Worm (Caenorhabditis elegans): ENCODE data around the gene Y57G7A.5.
A peak's percentile ranks its signal among the peaks of the same experiment; 100 is the strongest.

Y57G7A.5 gene

DNA sequence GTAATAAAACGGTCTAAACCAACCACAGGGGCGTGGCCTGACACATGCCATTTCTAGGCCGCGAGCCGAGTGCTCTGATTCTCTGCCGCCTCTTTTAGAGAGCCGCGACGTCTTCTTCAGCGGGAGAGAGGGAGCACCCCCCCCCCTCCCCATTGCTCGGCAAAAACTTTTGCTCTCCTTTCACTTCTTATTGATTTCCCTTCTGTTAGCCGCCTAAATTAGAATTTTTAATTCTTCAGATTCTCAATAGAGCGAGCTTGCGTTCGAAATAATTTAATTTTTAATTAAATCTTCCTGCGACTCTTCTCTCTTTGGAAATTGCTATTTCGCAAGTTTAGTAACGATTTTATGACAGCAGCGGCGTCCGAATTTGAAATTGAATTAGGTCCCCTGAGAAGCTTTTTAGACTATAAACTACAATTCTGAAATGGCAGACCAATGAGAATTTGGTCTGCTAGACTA, 47.9 kb upstream of the Y57G7A.5 start (continued):
- TF ChIP-seq ZK185.1 (tag; optimal IDR thresholded peaks at IDR 0.05; ENCODE audit: poor library complexity, severe bottlenecking) (no peak), hmg-20 (GFP tag; IDR thresholded peaks at IDR 0.05) (no peak), Y67H2A.10 (GFP tag; conservative IDR thresholded peaks at IDR 0.05) (no peak), ceh-79 (tag; optimal IDR thresholded peaks at IDR 0.05) (peak; percentile 61), egl-18 (GFP tag; IDR thresholded peaks at IDR 0.05) (no peak), snpc-1.3 (tag; optimal IDR thresholded peaks at IDR 0.05; ENCODE audit: insufficient read depth) (peak; percentile 4), tbp1 (GFP tag; optimal IDR thresholded peaks at IDR 0.05) (no peak), ceh-27 (GFP tag; optimal IDR thresholded peaks at IDR 0.05) (peak; percentile 25), atf-7 (tag; optimal IDR thresholded peaks at IDR 0.05) (peak; percentile 34), akir-1 (GFP tag; optimal IDR thresholded peaks at IDR 0.05) (no peak), tlf-1 (GFP tag; optimal IDR thresholded peaks at IDR 0.05) (no peak), snpc-3.4 (tag; optimal IDR thresholded peaks at IDR 0.05) (peak; percentile 2), Y53G8AR.9 (GFP tag; conservative IDR thresholded peaks at IDR 0.05) (no peak; the same call in 1 of the 2 replicates), Y56A3A.18 (GFP tag; IDR thresholded peaks at IDR 0.05) (no peak), F10E7.11 (tag; optimal IDR thresholded peaks at IDR 0.05) (peak; percentile 78), B0261.1 (tag; optimal IDR thresholded peaks at IDR 0.05) (peak; percentile 2), dpl-1 (GFP tag; optimal IDR thresholded peaks at IDR 0.05) (no peak), nhr-120 (GFP tag; IDR thresholded peaks at IDR 0.05) (no peak), F23B12.7 (tag; optimal IDR thresholded peaks at IDR 0.05; ENCODE audit: insufficient read depth) (no peak), rpc-1 (optimal IDR thresholded peaks at IDR 0.05) (no peak), rpc-1 (tag; optimal IDR thresholded peaks at IDR 0.05) (no peak), F57C9.4 (tag; optimal IDR thresholded peaks at IDR 0.05) (no peak), xnd-1 (tag; optimal IDR thresholded peaks at IDR 0.05) (peak; percentile 40), lir-1 (GFP tag; conservative IDR thresholded peaks at IDR 0.05) (no peak), ztf-22 (GFP tag; optimal IDR thresholded peaks at IDR 0.05) (peak; percentile 7), T07F8.4 (tag; optimal IDR thresholded peaks at IDR 0.05) (no peak), egrh-3 (GFP tag; IDR thresholded peaks at IDR 0.05) (peak; percentile 77; the same call in 1 of the 2 replicates), zim-3 (tag; optimal IDR thresholded peaks at IDR 0.05) (no peak), ceh-40 (GFP tag; IDR thresholded peaks at IDR 0.05) (no peak), ceh-100 (GFP tag; IDR thresholded peaks at IDR 0.05) (no peak), sptf-2 (GFP tag; optimal IDR thresholded peaks at IDR 0.05) (no peak), F37B4.10 (GFP tag; IDR thresholded peaks at IDR 0.05) (no peak), nfyb-1 (GFP tag; IDR thresholded peaks at IDR 0.05) (no peak), unc-130 (GFP tag; optimal IDR thresholded peaks at IDR 0.05) (peak; percentile 62), F33H1.4 (GFP tag; IDR thresholded peaks at IDR 0.05) (no peak), cebp-2 (GFP tag; IDR thresholded peaks at IDR 0.05) (no peak), aptf-2 (GFP tag; conservative IDR thresholded peaks at IDR 0.05) (no peak), B0336.3 (GFP tag; IDR thresholded peaks at IDR 0.05) (peak; percentile 95), lin-26 (GFP tag; IDR thresholded peaks at IDR 0.05) (no peak), K11D2.4 (GFP tag; IDR thresholded peaks at IDR 0.05) (no peak), ets-4 (GFP tag; optimal IDR thresholded peaks at IDR 0.05) (no peak), mel-28 (tag; optimal IDR thresholded peaks at IDR 0.05; ENCODE audit: borderline replicate concordance) (no peak), unc-62 (GFP tag; optimal IDR thresholded peaks at IDR 0.05) (no peak), rec-8 (tag; optimal IDR thresholded peaks at IDR 0.05) (no peak), K12H6.12 (tag; optimal IDR thresholded peaks at IDR 0.05) (peak; percentile 56), F57A8.1 (GFP tag; optimal IDR thresholded peaks at IDR 0.05) (no peak), mcd-1 (GFP tag; IDR thresholded peaks at IDR 0.05) (peak; percentile 74), nhr-27 (tag; optimal IDR thresholded peaks at IDR 0.05) (peak; percentile 43), pbrm-1 (GFP tag; IDR thresholded peaks at IDR 0.05) (no peak)

Measured in whole organism, young adult.